Fruit fly (Drosophila melanogaster) whole organism, embryonic: ENCODE data around the gene CG13465.

Source experiments
- BEAF-32 ChIP-seq: fragments of 200-800 bp; sonication (Bioruptor generic); optimal IDR thresholded peaks from 3 replicates; lab custom pipeline; 2017; ENCODE audit warnings: missing biosample characterization, missing genetic modification characterization, mild to moderate bottlenecking, moderate library complexity, missing genetic modification reagents
- BtbVII ChIP-seq: fragments of 200-800 bp; sonication (Bioruptor generic); optimal IDR thresholded peaks from 3 replicates; lab custom pipeline; 2017; ENCODE audit warnings: missing biosample characterization, mild to moderate bottlenecking, missing genetic modification characterization
- CG10274 ChIP-seq: fragments of 200-800 bp; sonication (Bioruptor generic); optimal IDR thresholded peaks from 3 replicates; lab custom pipeline; 2017; ENCODE audit warnings: missing biosample characterization, mild to moderate bottlenecking, missing genetic modification characterization
- CG11504 ChIP-seq: fragments of 200-800 bp; sonication (Bioruptor generic); optimal IDR thresholded peaks from 3 replicates; lab custom pipeline; 2019; ENCODE audit warnings: missing biosample characterization, mild to moderate bottlenecking, missing genetic modification characterization, moderate library complexity
- CG13894 ChIP-seq: fragments of 200-800 bp; sonication (Bioruptor generic); optimal IDR thresholded peaks from 3 replicates; lab custom pipeline; 2018; ENCODE audit warnings: missing biosample characterization, mild to moderate bottlenecking, missing genetic modification characterization, moderate library complexity
- CG14014 ChIP-seq: fragments of 200-800 bp; sonication (Bioruptor generic); IDR thresholded peaks from 2 replicates; pipeline ENCODE4 v1.3.6; 2022; ENCODE audit warnings: missing biosample characterization, missing genetic modification characterization
- CG18262 ChIP-seq: fragments of 200-800 bp; optimal IDR thresholded peaks from 3 replicates; lab custom pipeline; 2019; ENCODE audit warnings: missing biosample characterization, mild to moderate bottlenecking, missing genetic modification characterization, moderate library complexity
- CG2678 ChIP-seq: fragments of 200-800 bp; sonication (Bioruptor generic); optimal IDR thresholded peaks from 3 replicates; lab custom pipeline; 2019; ENCODE audit warnings: missing biosample characterization, mild to moderate bottlenecking, missing genetic modification characterization, moderate library complexity
- CG2712 ChIP-seq: fragments of 200-800 bp; optimal IDR thresholded peaks from 3 replicates; lab custom pipeline; 2019; ENCODE audit warnings: missing biosample characterization, mild to moderate bottlenecking, missing genetic modification characterization, moderate library complexity
- CG30403 ChIP-seq: fragments of 200-800 bp; sonication (Bioruptor generic); optimal IDR thresholded peaks from 3 replicates; lab custom pipeline; 2016; ENCODE audit warnings: missing biosample characterization, missing genetic modification characterization
- CG3163 ChIP-seq: fragments of 200-800 bp; sonication (Bioruptor generic); optimal IDR thresholded peaks from 3 replicates; lab custom pipeline; 2016; ENCODE audit warnings: missing biosample characterization, missing genetic modification characterization
- CG34422 ChIP-seq: fragments of 200-800 bp; sonication (Bioruptor generic); IDR thresholded peaks from 3 replicates; pipeline ENCODE4 v1.3.6; 2022; ENCODE audit warnings: missing biosample characterization, missing genetic modification characterization
- CG3847 ChIP-seq: fragments of 200-800 bp; sonication (Bioruptor generic); IDR thresholded peaks from 2 replicates; pipeline ENCODE4 v1.3.6; 2022; ENCODE audit warnings: missing biosample characterization, missing genetic modification characterization
- CG4820 ChIP-seq: fragments of 200-800 bp; sonication (Bioruptor generic); optimal IDR thresholded peaks from 3 replicates; lab custom pipeline; 2016; ENCODE audit warnings: missing biosample characterization, missing genetic modification characterization
- CG6254 ChIP-seq: fragments of 200-800 bp; sonication (Bioruptor generic); optimal IDR thresholded peaks from 3 replicates; lab custom pipeline; 2017; ENCODE audit warnings: mild to moderate bottlenecking, missing biosample characterization, missing genetic modification reagents, missing genetic modification characterization
- D19A ChIP-seq: fragments of 200-800 bp; optimal IDR thresholded peaks from 3 replicates; lab custom pipeline; 2019; ENCODE audit warnings: missing biosample characterization, mild to moderate bottlenecking, missing genetic modification characterization, moderate library complexity
- Eip74EF ChIP-seq, 2 experiments: fragments of 200-800 bp in 1 of 2; fragments of >200 bp in 1 of 2; sonication (Bioruptor generic) in 1 of 2; optimal IDR thresholded peaks; 2 replicates each; lab custom pipeline; 2017 to 2019; ENCODE audit warnings: missing biosample characterization in 2 of 2, missing genetic modification characterization in 2 of 2, mild to moderate bottlenecking in 1 of 2, moderate library complexity in 1 of 2
- Ets65A ChIP-seq: fragments of 200-800 bp; sonication (Bioruptor generic); peaks from one replicate; lab custom pipeline; 2016; ENCODE audit warnings: missing biosample characterization, missing genetic modification characterization
- Jarid2 ChIP-seq: fragments of 200-800 bp; sonication (Bioruptor generic); optimal IDR thresholded peaks from 3 replicates; lab custom pipeline; 2017; ENCODE audit warnings: mild to moderate bottlenecking, missing biosample characterization, missing genetic modification reagents, missing genetic modification characterization
- Med ChIP-seq: fragments of 200-800 bp; sonication (Bioruptor generic); peaks from one replicate; lab custom pipeline; 2016; ENCODE audit warnings: missing biosample characterization, missing genetic modification characterization, mild to moderate bottlenecking, inconsistent platforms, moderate library complexity
- Ptx1 ChIP-seq: fragments of 200-800 bp; sonication (Bioruptor generic); IDR thresholded peaks from 2 replicates; pipeline ENCODE4 v1.3.6; 2022; ENCODE audit warnings: missing biosample characterization, missing genetic modification characterization
- Sox102F ChIP-seq: fragments of 200-800 bp; sonication (Bioruptor generic); optimal IDR thresholded peaks from 2 replicates; lab custom pipeline; 2018; ENCODE audit warnings: missing biosample characterization, mild to moderate bottlenecking, missing genetic modification characterization, moderate library complexity
- Trl ChIP-seq, 3 experiments: fragments of >200 bp in 2 of 3; fragments of 200-800 bp in 1 of 3; sonication (Bioruptor generic) in 1 of 3; optimal IDR thresholded peaks; 2 replicates in 1 of 3; 3 replicates in 2 of 3; lab custom pipeline; 2016 to 2017; ENCODE audit warnings: missing biosample characterization in 1 of 3, missing genetic modification characterization in 1 of 3
- Vsx1 ChIP-seq: fragments of 200-800 bp; sonication (Bioruptor generic); optimal IDR thresholded peaks from 2 replicates; lab custom pipeline; 2017; ENCODE audit warnings: missing biosample characterization, mild to moderate bottlenecking, missing genetic modification characterization, missing genetic modification reagents
- Xrp1 ChIP-seq: fragments of 200-800 bp; sonication (Bioruptor generic); IDR thresholded peaks from 2 replicates; pipeline ENCODE4 v1.3.6; 2022; ENCODE audit warnings: missing biosample characterization, missing genetic modification characterization
- al ChIP-seq: fragments of 200-800 bp; sonication (Bioruptor generic); IDR thresholded peaks from 2 replicates; pipeline ENCODE4 v1.3.6; 2022; ENCODE audit warnings: missing biosample characterization, missing genetic modification characterization
- btn ChIP-seq: fragments of 200-800 bp; sonication (Bioruptor generic); optimal IDR thresholded peaks from 2 replicates; lab custom pipeline; 2016; ENCODE audit warnings: missing biosample characterization, missing genetic modification characterization
- crp ChIP-seq, 2 experiments: fragments of 200-800 bp; sonication (Bioruptor generic); optimal IDR thresholded peaks; 2 replicates in 1 of 2; 3 replicates in 1 of 2; lab custom pipeline; 2017; ENCODE audit warnings: missing biosample characterization in 2 of 2, missing genetic modification characterization in 2 of 2, mild to moderate bottlenecking in 1 of 2, moderate library complexity in 1 of 2
- cwo ChIP-seq: fragments of 200-800 bp; sonication (Bioruptor generic); optimal IDR thresholded peaks from 3 replicates; lab custom pipeline; 2017; ENCODE audit warnings: missing biosample characterization, missing genetic modification characterization, mild to moderate bottlenecking, moderate library complexity, missing genetic modification reagents
- danr ChIP-seq: fragments of 200-800 bp; sonication (Bioruptor generic); IDR thresholded peaks from 2 replicates; pipeline ENCODE4 v1.3.6; 2022; ENCODE audit warnings: missing biosample characterization, missing genetic modification characterization
- eve ChIP-seq, 2 experiments: fragments of >200 bp; optimal IDR thresholded peaks; 2 replicates each; lab custom pipeline; 2017; ENCODE audit warnings: missing biosample characterization in 2 of 2, missing genetic modification characterization in 2 of 2
- exex ChIP-seq: fragments of 200-800 bp; sonication (Bioruptor generic); optimal IDR thresholded peaks from 4 replicates; lab custom pipeline; 2018; ENCODE audit warnings: missing biosample characterization, mild to moderate bottlenecking, missing genetic modification characterization, moderate library complexity
- fd64A ChIP-seq: fragments of 200-800 bp; sonication (Bioruptor generic); optimal IDR thresholded peaks from 3 replicates; lab custom pipeline; 2018; ENCODE audit warnings: missing biosample characterization, mild to moderate bottlenecking, missing genetic modification characterization
- ftz-f1 ChIP-seq: fragments of 200-800 bp; sonication (Bioruptor generic); optimal IDR thresholded peaks from 2 replicates; lab custom pipeline; 2016; ENCODE audit warnings: missing biosample characterization, missing genetic modification characterization
- gcm ChIP-seq: fragments of 200-800 bp; sonication (Bioruptor generic); optimal IDR thresholded peaks from 2 replicates; lab custom pipeline; 2019; ENCODE audit warnings: missing biosample characterization, mild to moderate bottlenecking, missing genetic modification characterization, moderate library complexity
- gem ChIP-seq: fragments of 200-800 bp; sonication (Bioruptor generic); optimal IDR thresholded peaks from 2 replicates; lab custom pipeline; 2019; ENCODE audit warnings: missing biosample characterization, mild to moderate bottlenecking, missing genetic modification characterization, moderate library complexity
- gsb ChIP-seq: fragments of 200-800 bp; sonication (Bioruptor generic); IDR thresholded peaks from 2 replicates; pipeline ENCODE4 v1.3.6; 2022; ENCODE audit warnings: missing biosample characterization, missing genetic modification characterization
- h ChIP-seq: fragments of >200 bp; optimal IDR thresholded peaks from 2 replicates; lab custom pipeline; 2017
- kah ChIP-seq: fragments of 200-800 bp; sonication (Bioruptor generic); optimal IDR thresholded peaks from 2 replicates; lab custom pipeline; 2018; ENCODE audit warnings: missing biosample characterization, mild to moderate bottlenecking, missing genetic modification characterization
- pan ChIP-seq, 4 experiments: fragments of >200 bp in 3 of 4; fragments of 200-800 bp in 1 of 4; sonication (Bioruptor generic) in 1 of 4; optimal IDR thresholded peaks in 3 of 4; IDR thresholded peaks in 1 of 4; 2 replicates each; pipeline versions ENCODE4 v1.3.6 to Lab custom; 2017 to 2022; ENCODE audit warnings: missing biosample characterization in 2 of 4, missing genetic modification characterization in 2 of 4, mixed read lengths in 1 of 4
- row ChIP-seq: fragments of 200-800 bp; sonication (Bioruptor generic); IDR thresholded peaks from 3 replicates; pipeline ENCODE4 v1.3.6; 2022; ENCODE audit warnings: missing biosample characterization, missing genetic modification characterization
- sd ChIP-seq: fragments of 200-800 bp; sonication (Bioruptor generic); optimal IDR thresholded peaks from 3 replicates; lab custom pipeline; 2018; ENCODE audit warnings: missing biosample characterization, mild to moderate bottlenecking, missing genetic modification characterization, moderate library complexity
- sima ChIP-seq: fragments of 200-800 bp; sonication (Bioruptor generic); optimal IDR thresholded peaks from 2 replicates; lab custom pipeline; 2016; ENCODE audit warnings: missing biosample characterization, missing genetic modification characterization
- sna ChIP-seq: fragments of 200-800 bp; sonication (Bioruptor generic); IDR thresholded peaks from 2 replicates; pipeline ENCODE4 v1.3.6; 2022; ENCODE audit warnings: missing biosample characterization, missing genetic modification characterization; ENCODE audit not compliant: partially characterized antibody
- sr ChIP-seq: fragments of 200-800 bp; sonication (Bioruptor generic); IDR thresholded peaks from 3 replicates; pipeline ENCODE4 v1.3.6; 2022; ENCODE audit warnings: missing biosample characterization, missing genetic modification characterization
- vvl ChIP-seq: fragments of 200-800 bp; sonication (Bioruptor generic); IDR thresholded peaks from 2 replicates; pipeline ENCODE4 v1.3.6; 2022; ENCODE audit warnings: missing biosample characterization, missing genetic modification characterization

The CG13465 gene

DNA sequence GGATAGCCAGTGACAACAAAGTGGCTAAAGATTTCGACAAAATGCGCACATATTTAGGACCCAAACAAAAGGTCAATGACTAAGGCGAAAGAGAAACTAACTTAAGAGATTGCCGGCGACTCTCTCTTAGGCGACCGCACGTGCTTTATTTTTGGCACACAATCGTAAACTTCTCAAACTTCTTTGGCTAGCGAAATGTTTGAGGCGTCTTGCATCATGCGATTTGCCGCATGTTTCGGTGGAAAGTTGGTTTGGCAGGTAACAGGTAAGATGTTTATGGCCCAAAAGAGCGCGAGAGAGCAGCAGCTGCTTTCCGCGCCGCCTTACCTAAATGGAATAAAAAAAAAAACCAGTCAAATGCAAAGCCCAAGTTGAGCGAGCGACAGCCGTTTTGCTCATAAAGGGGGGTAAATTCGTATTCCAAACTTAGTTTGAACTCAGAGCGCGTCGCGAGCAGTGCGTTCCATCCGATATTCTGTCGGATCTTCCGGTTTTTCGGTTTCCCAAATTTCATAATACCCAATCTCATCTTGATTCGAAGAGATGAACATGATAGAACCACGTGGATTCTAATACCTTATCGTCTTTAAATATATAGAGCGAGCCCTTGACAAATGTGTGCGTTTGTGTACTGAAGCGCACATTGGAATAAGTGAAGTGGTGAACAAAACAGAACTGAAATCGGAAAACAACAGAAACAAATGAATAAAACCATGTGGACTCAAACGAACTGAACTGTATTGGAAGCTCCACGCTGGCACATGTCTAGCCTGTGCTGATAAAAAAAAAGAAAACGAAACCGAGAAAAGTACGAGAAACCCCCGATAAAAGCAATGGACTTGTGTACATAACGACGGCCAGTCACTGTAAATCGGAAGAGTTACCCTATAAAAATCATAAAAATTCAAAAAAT lies 43.1 kb upstream of the CG13465 start (continued):
- TF ChIP-seq CG10274 (GFP tag; lab: Kevin White, UChicago): no peak
- TF ChIP-seq danr (GFP tag; lab: Robert Waterston, UW): no peak
- TF ChIP-seq sd (tag; lab: Kevin White, UChicago): peak; percentile 2
- no peak for TF ChIP-seq CG3847 (GFP tag; lab: Robert Waterston, UW)
- TF ChIP-seq sr: no peak
- TF ChIP-seq CG2712 (tag; lab: Kevin White, UChicago): no peak
- peak; percentile 23 for TF ChIP-seq BtbVII (GFP tag; lab: Kevin White, UChicago)
- no peak for TF ChIP-seq gsb
- no peak for TF ChIP-seq kah (GFP tag; lab: Kevin White, UChicago)
- no peak for TF ChIP-seq crp (GFP tag; optimal IDR thresholded peaks at IDR 0.05; lab: Kevin White, UChicago)
- 0 out of 2 replicates have a peak, but pooled peaks have one; percentile 18 for TF ChIP-seq sna (GFP tag; lab: Robert Waterston, UW)
- peak; percentile 86 for TF ChIP-seq cwo (GFP tag; lab: Kevin White, UChicago)
- no peak for TF ChIP-seq BEAF-32 (GFP tag; lab: Kevin White, UChicago)
- TF ChIP-seq Trl (optimal IDR thresholded peaks at IDR 0.05; lab: Kevin White, UChicago): peak; percentile 73 to 84
- TF ChIP-seq Trl (GFP tag; optimal IDR thresholded peaks at IDR 0.05; lab: Kevin White, UChicago): no peak
- peak; percentile 43 for TF ChIP-seq CG13894
- no peak for TF ChIP-seq CG4820 (GFP tag; lab: Kevin White, UChicago)
- no peak for TF ChIP-seq al (GFP tag; lab: Robert Waterston, UW)
- TF ChIP-seq CG3163 (GFP tag; lab: Kevin White, UChicago): peak; percentile 58
- TF ChIP-seq Ptx1 (GFP tag; lab: Robert Waterston, UW): no peak
- peak; percentile 31 for TF ChIP-seq Med (GFP tag; lab: Kevin White, UChicago)
- peak; percentile 83 for TF ChIP-seq Jarid2 (GFP tag; lab: Kevin White, UChicago)
- TF ChIP-seq Xrp1 (GFP tag; lab: Robert Waterston, UW): no peak
- TF ChIP-seq btn: no peak
- no peak for TF ChIP-seq CG6254
- no peak; the same call in 1 of the 2 replicates for TF ChIP-seq CG14014 (GFP tag; lab: Robert Waterston, UW)
- no peak for TF ChIP-seq ftz-f1 (GFP tag; lab: Kevin White, UChicago)

DNA sequence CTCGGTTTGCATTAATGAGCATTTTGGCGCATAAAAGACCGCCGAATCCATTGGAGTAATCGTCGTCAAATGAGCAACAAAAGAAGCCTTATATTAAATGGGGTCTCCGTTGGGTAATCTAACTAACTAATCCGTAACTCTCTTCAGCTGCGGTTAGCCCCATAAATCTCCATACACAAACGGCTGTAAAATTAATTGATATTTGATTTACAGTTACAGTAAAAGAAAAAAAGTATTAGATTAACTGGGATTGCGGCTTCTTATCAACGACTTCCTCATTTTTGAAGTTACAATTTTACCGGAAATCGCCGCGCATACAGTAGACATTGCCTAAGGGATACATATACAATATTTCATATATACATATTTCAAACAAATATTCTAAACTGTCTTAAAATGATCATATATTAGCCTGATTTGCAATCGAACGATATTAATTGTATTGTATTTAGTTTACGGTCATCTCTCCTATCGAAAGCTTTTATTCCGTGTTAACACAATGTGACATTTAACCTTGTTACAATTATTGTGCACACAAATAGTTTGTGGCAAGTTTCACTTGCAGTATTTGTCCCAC lies 42.3 kb upstream of the CG13465 start:
- TF ChIP-seq CG11504 (tag; lab: Kevin White, UChicago): peak; percentile 48
- peak; percentile 1 for TF ChIP-seq CG30403 (GFP tag; lab: Kevin White, UChicago)
- TF ChIP-seq D19A (tag; lab: Kevin White, UChicago): peak; percentile 22
- TF ChIP-seq eve (GFP tag; optimal IDR thresholded peaks at IDR 0.05; lab: Kevin White, UChicago): peak in 1 of 2 experiments; percentile 26
- no peak for TF ChIP-seq h
- peak; percentile 6 for TF ChIP-seq Sox102F (GFP tag; lab: Kevin White, UChicago)
- peak; percentile 16 for TF ChIP-seq CG18262
- TF ChIP-seq vvl: peak; percentile 56; the same call in 1 of the 2 replicates
- TF ChIP-seq Eip74EF (GFP tag; optimal IDR thresholded peaks at IDR 0.05; lab: Kevin White, UChicago): peak in 1 of 2 experiments; percentile 46
- TF ChIP-seq gcm: no peak
- peak; percentile 29 for TF ChIP-seq Vsx1 (GFP tag; lab: Kevin White, UChicago)
- no peak for TF ChIP-seq sima
- TF ChIP-seq pan (optimal IDR thresholded peaks at IDR 0.05; lab: Kevin White, UChicago): no peak
- peak in 1 of 2 experiments; percentile 23 for TF ChIP-seq pan (GFP tag; optimal IDR thresholded peaks at IDR 0.05 in 1 of 2, IDR thresholded peaks at IDR 0.05 in 1 of 2)
- TF ChIP-seq row (GFP tag; lab: Robert Waterston, UW): 0 out of 3 replicates have a peak, but pooled peaks have one; percentile 17
- no peak for TF ChIP-seq fd64A
- peak; percentile 27 for TF ChIP-seq gem (tag; lab: Kevin White, UChicago)
- TF ChIP-seq Ets65A (GFP tag; lab: Kevin White, UChicago): no peak
- peak; percentile 1 for TF ChIP-seq CG2678
- TF ChIP-seq exex: peak; percentile 92
- TF ChIP-seq CG34422 (GFP tag; lab: Robert Waterston, UW): 0 out of 3 replicates have a peak, but pooled peaks have one; percentile 44
